Worm (Caenorhabditis elegans) whole organism, young adult: ENCODE results near the gene emb-1.

ENCODE experiments used
- B0035.1 ChIP-seq: sonication (generic microtip); optimal IDR thresholded peaks from 2 replicates; lab custom pipeline; 2016; ENCODE audit warnings: missing genetic modification characterization, mild to moderate bottlenecking, missing compliant biosample characterization, missing genotype, missing genetic modification reagents
- F10E7.11 ChIP-seq: sonication (generic microtip); optimal IDR thresholded peaks from 2 replicates; lab custom pipeline; 2017; ENCODE audit warnings: mild to moderate bottlenecking, missing genetic modification characterization, moderate library complexity, missing compliant biosample characterization
- F22D6.2 ChIP-seq: sonication (generic microtip); optimal IDR thresholded peaks from 2 replicates; lab custom pipeline; 2016; ENCODE audit warnings: mild to moderate bottlenecking, missing genetic modification characterization, missing compliant biosample characterization
- F37B4.10 ChIP-seq: fragments of 200-800 bp; sonication (Bioruptor generic); IDR thresholded peaks from 2 replicates; pipeline ENCODE4 v1.3.6; 2022; ENCODE audit warnings: missing genetic modification characterization, missing compliant biosample characterization
- F39B2.1 ChIP-seq: fragments of 200-800 bp; sonication (Bioruptor generic); IDR thresholded peaks from 2 replicates; pipeline ENCODE4 v1.3.6; 2022; ENCODE audit warnings: missing genetic modification reagents, missing genetic modification characterization, missing compliant biosample characterization
- F55B11.4 ChIP-seq: sonication (generic microtip); optimal IDR thresholded peaks from 2 replicates; lab custom pipeline; 2016; ENCODE audit warnings: missing compliant biosample characterization, missing genetic modification characterization, borderline replicate concordance; ENCODE audit not compliant: insufficient read depth
- F57A8.1 ChIP-seq: fragments of 200-800 bp; sonication (Bioruptor generic); optimal IDR thresholded peaks from 2 replicates; lab custom pipeline; 2018; ENCODE audit warnings: mild to moderate bottlenecking, missing genetic modification characterization, moderate library complexity, missing compliant biosample characterization
- F57C9.4 ChIP-seq: sonication (generic microtip); optimal IDR thresholded peaks from 2 replicates; lab custom pipeline; 2017; ENCODE audit warnings: mild to moderate bottlenecking, missing genetic modification characterization, missing compliant biosample characterization
- K12H6.12 ChIP-seq: fragments of 200-800 bp; sonication (Bioruptor generic); optimal IDR thresholded peaks from 2 replicates; lab custom pipeline; 2018; ENCODE audit warnings: mild to moderate bottlenecking, missing genetic modification characterization, missing compliant biosample characterization
- Y56A3A.18 ChIP-seq: fragments of 200-800 bp; sonication (Bioruptor generic); IDR thresholded peaks from 2 replicates; pipeline ENCODE4 v1.3.6; 2022; ENCODE audit warnings: missing genetic modification reagents, missing genetic modification characterization, missing compliant biosample characterization
- ZK185.1 ChIP-seq: sonication (generic microtip); optimal IDR thresholded peaks from 2 replicates; lab custom pipeline; 2016; ENCODE audit warnings: mild to moderate bottlenecking, missing genetic modification characterization, missing compliant biosample characterization; ENCODE audit not compliant: poor library complexity, severe bottlenecking
- ama-1 ChIP-seq, 3 experiments: fragments of 150-350 bp in 1 of 3; sonication (generic microtip) in 2 of 3; optimal IDR thresholded peaks; 2 replicates each; lab custom pipeline; 2014 to 2018; ENCODE audit warnings: missing biosample characterization in 2 of 3, missing genetic modification characterization in 2 of 3, missing genetic modification reagents in 2 of 3
- atf-7 ChIP-seq: sonication (generic microtip); optimal IDR thresholded peaks from 2 replicates; lab custom pipeline; 2017; ENCODE audit warnings: mild to moderate bottlenecking, missing genetic modification characterization, missing compliant biosample characterization
- athp-1 ChIP-seq: sonication (generic microtip); optimal IDR thresholded peaks from 2 replicates; lab custom pipeline; 2017; ENCODE audit warnings: mild to moderate bottlenecking, missing genetic modification characterization, missing compliant biosample characterization
- bed-1 ChIP-seq: fragments of 200-800 bp; sonication (Bioruptor generic); IDR thresholded peaks from 2 replicates; pipeline ENCODE4 v1.3.6; 2022; ENCODE audit warnings: missing genetic modification reagents, missing genetic modification characterization, missing compliant biosample characterization
- ccch-3 ChIP-seq: fragments of 200-800 bp; sonication (Bioruptor generic); optimal IDR thresholded peaks from 2 replicates; lab custom pipeline; 2018; ENCODE audit warnings: mild to moderate bottlenecking, missing genetic modification characterization, missing compliant biosample characterization
- cebp-1 ChIP-seq, 2 experiments: fragments of 200-800 bp in 1 of 2; sonication (Bioruptor generic) in 1 of 2; sonication (generic microtip) in 1 of 2; IDR thresholded peaks in 1 of 2; optimal IDR thresholded peaks in 1 of 2; 2 replicates each; pipeline versions ENCODE4 v1.3.6 to Lab custom; 2017 to 2022; ENCODE audit warnings: missing compliant biosample characterization in 2 of 2, missing genetic modification characterization in 2 of 2, mild to moderate bottlenecking in 1 of 2, missing genetic modification reagents in 1 of 2, moderate library complexity in 1 of 2
- cebp-2 ChIP-seq: fragments of 200-800 bp; sonication (Bioruptor generic); IDR thresholded peaks from 2 replicates; pipeline ENCODE4 v1.3.6; 2022; ENCODE audit warnings: missing genetic modification characterization, missing compliant biosample characterization
- dox-1 ChIP-seq: fragments of 200-800 bp; sonication (Bioruptor generic); IDR thresholded peaks from 2 replicates; pipeline ENCODE4 v1.3.6; 2022; ENCODE audit warnings: missing genetic modification reagents, missing genetic modification characterization, missing compliant biosample characterization
- egl-18 ChIP-seq: fragments of 200-800 bp; sonication (Bioruptor generic); IDR thresholded peaks from 2 replicates; pipeline ENCODE4 v1.3.6; 2022; ENCODE audit warnings: missing genetic modification reagents, missing genetic modification characterization, missing compliant biosample characterization
- egrh-3 ChIP-seq: fragments of 200-800 bp; sonication (Bioruptor generic); IDR thresholded peaks from 2 replicates; pipeline ENCODE4 v1.3.6; 2022; ENCODE audit warnings: missing genetic modification reagents, missing genetic modification characterization, missing compliant biosample characterization
- him-1 ChIP-seq: sonication (generic microtip); optimal IDR thresholded peaks from 2 replicates; lab custom pipeline; 2016; ENCODE audit warnings: missing genotype, missing genetic modification reagents, missing genetic modification characterization, missing compliant biosample characterization
- hlh-12 ChIP-seq: sonication (generic microtip); optimal IDR thresholded peaks from 2 replicates; lab custom pipeline; 2016; ENCODE audit warnings: missing genetic modification characterization, missing compliant biosample characterization
- hmg-1.2 ChIP-seq: fragments of 200-800 bp; sonication (Bioruptor generic); IDR thresholded peaks from 2 replicates; pipeline ENCODE4 v1.3.6; 2022; ENCODE audit warnings: missing genetic modification reagents, missing genetic modification characterization, missing compliant biosample characterization
- hmg-20 ChIP-seq: fragments of 200-800 bp; sonication (Bioruptor generic); IDR thresholded peaks from 2 replicates; pipeline ENCODE4 v1.3.6; 2022; ENCODE audit warnings: missing genetic modification reagents, missing genetic modification characterization, missing compliant biosample characterization
- hrde-1 ChIP-seq: sonication (generic microtip); optimal IDR thresholded peaks from 2 replicates; lab custom pipeline; 2016; ENCODE audit warnings: missing genetic modification characterization, mild to moderate bottlenecking, missing compliant biosample characterization, moderate library complexity, missing genotype, missing genetic modification reagents, borderline replicate concordance
- lin-40 ChIP-seq: sonication (generic microtip); optimal IDR thresholded peaks from 2 replicates; lab custom pipeline; 2016; ENCODE audit warnings: missing genetic modification characterization, mild to moderate bottlenecking, missing compliant biosample characterization, missing genotype, missing genetic modification reagents
- lsy-27 ChIP-seq: sonication (generic microtip); optimal IDR thresholded peaks from 2 replicates; lab custom pipeline; 2017; ENCODE audit warnings: missing genetic modification characterization, mild to moderate bottlenecking, missing compliant biosample characterization, antibody characterized with exemption, missing genotype, borderline replicate concordance; ENCODE audit not compliant: insufficient read depth
- mcd-1 ChIP-seq: fragments of 200-800 bp; sonication (Bioruptor generic); IDR thresholded peaks from 2 replicates; pipeline ENCODE4 v1.3.6; 2022; ENCODE audit warnings: missing genetic modification reagents, missing genetic modification characterization, missing compliant biosample characterization
- nfya-1 ChIP-seq: sonication (generic microtip); optimal IDR thresholded peaks from 2 replicates; lab custom pipeline; 2017; ENCODE audit warnings: antibody characterized with exemption, missing compliant biosample characterization, missing genetic modification characterization, borderline replicate concordance; ENCODE audit not compliant: insufficient read depth
- nfyb-1 ChIP-seq: fragments of 200-800 bp; sonication (Bioruptor generic); IDR thresholded peaks from 2 replicates; pipeline ENCODE4 v1.3.6; 2022; ENCODE audit warnings: missing genetic modification reagents, missing genetic modification characterization, missing compliant biosample characterization
- nhr-80 ChIP-seq: sonication (generic microtip); optimal IDR thresholded peaks from 2 replicates; lab custom pipeline; 2016; ENCODE audit warnings: missing genetic modification characterization, missing compliant biosample characterization
- zfh-2 ChIP-seq: fragments of 200-800 bp; sonication (Bioruptor generic); conservative IDR thresholded peaks from 2 replicates; pipeline ENCODE4 v1.3.6; 2022; ENCODE audit warnings: missing genetic modification reagents, missing genetic modification characterization, missing compliant biosample characterization
- ztf-6 ChIP-seq: fragments of 200-800 bp; sonication (Bioruptor generic); IDR thresholded peaks from 2 replicates; pipeline ENCODE4 v1.3.6; 2022; ENCODE audit warnings: missing genetic modification reagents, missing genetic modification characterization, missing compliant biosample characterization

Gene emb-1

DNA sequence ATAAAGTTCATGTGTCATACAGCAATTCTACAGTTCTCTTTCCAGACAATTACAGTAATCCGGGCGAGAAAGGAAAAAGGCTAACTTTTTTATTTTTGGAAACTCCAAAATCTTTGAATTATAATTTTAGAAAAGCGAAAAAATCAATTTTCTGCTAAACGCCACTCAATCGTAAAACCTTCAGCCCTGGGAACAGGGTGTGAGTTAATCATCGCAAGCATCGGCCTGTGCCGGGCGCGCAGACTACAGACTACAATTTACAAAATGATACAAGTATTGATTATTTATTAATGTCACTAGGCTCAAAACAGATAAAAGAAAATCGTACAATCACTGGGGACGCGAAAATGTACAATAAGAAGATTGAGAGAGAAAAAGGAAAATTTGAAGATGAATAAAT, 42.6 kb upstream of the emb-1 start:
- TF ChIP-seq egl-18 (GFP tag; lab: Robert Waterston, UW) (no peak), him-1 (peak; percentile 91)

DNA sequence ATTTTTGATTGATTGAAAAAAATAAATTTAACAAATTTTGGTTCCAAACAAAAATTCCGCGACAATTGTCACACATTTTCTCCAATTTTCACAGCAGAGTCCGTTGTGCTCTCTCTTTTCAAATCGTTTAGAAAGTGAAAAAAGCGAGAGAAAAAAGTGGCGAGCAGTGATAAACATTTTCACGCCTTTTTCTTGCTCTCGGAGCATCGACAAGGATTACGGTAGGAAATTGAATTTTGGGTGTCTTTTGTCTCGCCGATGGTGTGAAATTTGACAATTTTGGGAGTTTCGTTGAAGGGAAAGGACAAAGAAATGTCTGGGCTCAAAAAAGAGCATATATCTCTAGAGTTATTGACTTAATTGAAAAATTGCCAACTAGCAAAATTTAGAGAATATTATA, 38.7 kb upstream of the emb-1 start:
- TF ChIP-seq ztf-6 (GFP tag; lab: Robert Waterston, UW) (no peak), lsy-27 (tag; lab: Kevin White, UChicago) (no peak), F57A8.1 (GFP tag; lab: Kevin White, UChicago) (no peak), Y56A3A.18 (no peak), athp-1 (tag; lab: Kevin White, UChicago) (no peak), lin-40 (tag; lab: Kevin White, UChicago) (no peak), atf-7 (tag; lab: Kevin White, UChicago) (no peak), F39B2.1 (no peak), him-1 (peak; percentile 47)

ce11 chrIII:5136033-5136597, 37.1 kb upstream of the emb-1 start, which contains the start of gene tbx-2:
Gene tbx-2 (minus strand): TSS chrIII:5136296.
- no peak for TF ChIP-seq hlh-12 (tag; lab: Kevin White, UChicago)
- peak; percentile 81; the same call in 1 of the 2 replicates for TF ChIP-seq nfyb-1 (GFP tag; lab: Robert Waterston, UW)
- no peak for TF ChIP-seq ZK185.1 (tag; lab: Kevin White, UChicago)
- TF ChIP-seq cebp-2 (GFP tag; lab: Robert Waterston, UW), result no peak
- TF ChIP-seq cebp-1 (GFP tag; IDR thresholded peaks at IDR 0.05; lab: Robert Waterston, UW), result no peak
- TF ChIP-seq cebp-1 (tag; optimal IDR thresholded peaks at IDR 0.05; lab: Kevin White, UChicago), result peak; percentile 1
- 0 out of 2 replicates have a peak, but pooled peaks have one; percentile 32 for TF ChIP-seq egrh-3
- TF ChIP-seq K12H6.12 (tag; lab: Kevin White, UChicago), result no peak
- TF ChIP-seq nhr-80 (tag; lab: Kevin White, UChicago), result peak; percentile 45
- TF ChIP-seq dox-1, result peak; percentile 45
- TF ChIP-seq zfh-2 (GFP tag; lab: Robert Waterston, UW), result peak; percentile 64
- TF ChIP-seq ztf-6 (GFP tag; lab: Robert Waterston, UW), result no peak
- TF ChIP-seq, all 124 proteins: peak for 6

ce11 chrIII:5137099-5137498, 36.1 kb upstream of the emb-1 start:
- TF ChIP-seq F57C9.4 (tag; lab: Kevin White, UChicago) (no peak), ama-1 (optimal IDR thresholded peaks at IDR 0.05; lab: Kevin White, UChicago) (no peak), ama-1 (GFP tag; optimal IDR thresholded peaks at IDR 0.05; lab: Kevin White, UChicago) (peak in 1 of 2 experiments; percentile 35), F10E7.11 (tag; lab: Kevin White, UChicago) (no peak), nhr-80 (tag; lab: Kevin White, UChicago) (peak; percentile 60), F55B11.4 (tag; lab: Kevin White, UChicago) (no peak)

DNA sequence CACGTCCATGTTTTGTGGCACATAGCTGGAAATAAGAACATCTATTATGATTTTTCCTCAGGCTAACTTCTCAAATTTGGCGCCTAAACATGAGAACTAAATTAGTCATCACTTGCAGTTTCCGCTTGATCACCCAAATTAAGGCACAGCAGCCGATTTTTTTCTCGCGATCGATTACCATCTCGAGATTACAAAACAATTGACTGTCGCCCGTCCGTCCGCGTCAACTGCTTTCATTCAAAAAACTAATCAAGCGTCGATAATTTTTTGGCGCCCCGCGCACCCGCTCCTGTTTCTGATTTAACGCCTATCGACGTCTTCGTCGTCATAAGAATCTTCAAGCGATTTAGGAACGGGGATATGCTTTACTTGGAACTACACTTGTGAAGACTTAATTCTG, 35.6 kb upstream of the emb-1 start:
- TF ChIP-seq ama-1 (optimal IDR thresholded peaks at IDR 0.05; lab: Kevin White, UChicago), result no peak
- TF ChIP-seq ama-1 (GFP tag; optimal IDR thresholded peaks at IDR 0.05; lab: Kevin White, UChicago), result no peak
- no peak for TF ChIP-seq K12H6.12 (tag; lab: Kevin White, UChicago)
- no peak for TF ChIP-seq B0035.1 (tag; lab: Kevin White, UChicago)
- no peak for TF ChIP-seq nfya-1 (tag; lab: Kevin White, UChicago)
- TF ChIP-seq F22D6.2 (tag; lab: Kevin White, UChicago), result no peak
- TF ChIP-seq bed-1 (GFP tag; lab: Robert Waterston, UW), result no peak
- no peak for TF ChIP-seq F37B4.10
- TF ChIP-seq hrde-1, result no peak
- no peak for TF ChIP-seq hmg-20 (GFP tag; lab: Robert Waterston, UW)
- TF ChIP-seq hmg-1.2 (GFP tag; lab: Robert Waterston, UW), result no peak
- no peak for TF ChIP-seq mcd-1 (GFP tag; lab: Robert Waterston, UW)
- no peak for TF ChIP-seq ccch-3 (GFP tag; lab: Kevin White, UChicago)
